Worm (Caenorhabditis elegans) whole organism, young adult: ENCODE results near the gene wdr-83.

Source experiments
- B0261.1 ChIP-seq: sonication (generic microtip); optimal IDR thresholded peaks from 2 replicates; lab custom pipeline; 2016; ENCODE audit warnings: mild to moderate bottlenecking, missing genetic modification characterization, moderate library complexity, missing compliant biosample characterization
- B0336.3 ChIP-seq: fragments of 200-800 bp; sonication (Bioruptor generic); IDR thresholded peaks from 2 replicates; pipeline ENCODE4 v1.3.6; 2022; ENCODE audit warnings: missing genetic modification characterization, missing compliant biosample characterization
- F22D6.2 ChIP-seq: sonication (generic microtip); optimal IDR thresholded peaks from 2 replicates; lab custom pipeline; 2016; ENCODE audit warnings: mild to moderate bottlenecking, missing genetic modification characterization, missing compliant biosample characterization
- F37B4.10 ChIP-seq: fragments of 200-800 bp; sonication (Bioruptor generic); IDR thresholded peaks from 2 replicates; pipeline ENCODE4 v1.3.6; 2022; ENCODE audit warnings: missing genetic modification characterization, missing compliant biosample characterization
- F55B11.4 ChIP-seq: sonication (generic microtip); optimal IDR thresholded peaks from 2 replicates; lab custom pipeline; 2016; ENCODE audit warnings: missing compliant biosample characterization, missing genetic modification characterization, borderline replicate concordance; ENCODE audit not compliant: insufficient read depth
- F57A8.1 ChIP-seq: fragments of 200-800 bp; sonication (Bioruptor generic); optimal IDR thresholded peaks from 2 replicates; lab custom pipeline; 2018; ENCODE audit warnings: mild to moderate bottlenecking, missing genetic modification characterization, moderate library complexity, missing compliant biosample characterization
- K12H6.12 ChIP-seq: fragments of 200-800 bp; sonication (Bioruptor generic); optimal IDR thresholded peaks from 2 replicates; lab custom pipeline; 2018; ENCODE audit warnings: mild to moderate bottlenecking, missing genetic modification characterization, missing compliant biosample characterization
- ama-1 ChIP-seq, 3 experiments: fragments of 150-350 bp in 1 of 3; sonication (generic microtip) in 2 of 3; optimal IDR thresholded peaks; 2 replicates each; lab custom pipeline; 2014 to 2018; ENCODE audit warnings: missing biosample characterization in 2 of 3, missing genetic modification characterization in 2 of 3, missing genetic modification reagents in 2 of 3
- aptf-2 ChIP-seq: fragments of 200-800 bp; sonication (Bioruptor generic); conservative IDR thresholded peaks from 2 replicates; pipeline ENCODE4 v1.3.6; 2022; ENCODE audit warnings: missing genetic modification reagents, missing genetic modification characterization, missing compliant biosample characterization
- bed-2 ChIP-seq: fragments of 200-800 bp; sonication (Bioruptor generic); IDR thresholded peaks from 2 replicates; pipeline ENCODE4 v1.3.6; 2022; ENCODE audit warnings: missing genetic modification reagents, missing genetic modification characterization, missing compliant biosample characterization
- cebp-1 ChIP-seq, 2 experiments: fragments of 200-800 bp in 1 of 2; sonication (Bioruptor generic) in 1 of 2; sonication (generic microtip) in 1 of 2; IDR thresholded peaks in 1 of 2; optimal IDR thresholded peaks in 1 of 2; 2 replicates each; pipeline versions ENCODE4 v1.3.6 to Lab custom; 2017 to 2022; ENCODE audit warnings: missing compliant biosample characterization in 2 of 2, missing genetic modification characterization in 2 of 2, mild to moderate bottlenecking in 1 of 2, missing genetic modification reagents in 1 of 2, moderate library complexity in 1 of 2
- cebp-2 ChIP-seq: fragments of 200-800 bp; sonication (Bioruptor generic); IDR thresholded peaks from 2 replicates; pipeline ENCODE4 v1.3.6; 2022; ENCODE audit warnings: missing genetic modification characterization, missing compliant biosample characterization
- ceh-58 ChIP-seq: fragments of 200-800 bp; sonication (Bioruptor generic); IDR thresholded peaks from 2 replicates; pipeline ENCODE4 v1.3.6; 2022; ENCODE audit warnings: missing genetic modification characterization, missing compliant biosample characterization
- dox-1 ChIP-seq: fragments of 200-800 bp; sonication (Bioruptor generic); IDR thresholded peaks from 2 replicates; pipeline ENCODE4 v1.3.6; 2022; ENCODE audit warnings: missing genetic modification reagents, missing genetic modification characterization, missing compliant biosample characterization
- ets-4 ChIP-seq: fragments of 200-800 bp; sonication (Bioruptor generic); optimal IDR thresholded peaks from 2 replicates; lab custom pipeline; 2018; ENCODE audit warnings: mild to moderate bottlenecking, missing genetic modification characterization, missing compliant biosample characterization
- him-1 ChIP-seq: sonication (generic microtip); optimal IDR thresholded peaks from 2 replicates; lab custom pipeline; 2016; ENCODE audit warnings: missing genotype, missing genetic modification reagents, missing genetic modification characterization, missing compliant biosample characterization
- hlh-12 ChIP-seq: sonication (generic microtip); optimal IDR thresholded peaks from 2 replicates; lab custom pipeline; 2016; ENCODE audit warnings: missing genetic modification characterization, missing compliant biosample characterization
- hlh-26 ChIP-seq: fragments of 200-800 bp; sonication (Bioruptor generic); conservative IDR thresholded peaks from 2 replicates; pipeline ENCODE4 v1.3.6; 2022; ENCODE audit warnings: missing genetic modification reagents, missing genetic modification characterization, missing compliant biosample characterization
- hrde-1 ChIP-seq: sonication (generic microtip); optimal IDR thresholded peaks from 2 replicates; lab custom pipeline; 2016; ENCODE audit warnings: missing genetic modification characterization, mild to moderate bottlenecking, missing compliant biosample characterization, moderate library complexity, missing genotype, missing genetic modification reagents, borderline replicate concordance
- hsf-1 ChIP-seq: fragments of 200-800 bp; sonication (Bioruptor generic); IDR thresholded peaks from 2 replicates; pipeline ENCODE4 v1.3.6; 2022; ENCODE audit warnings: missing genetic modification reagents, missing genetic modification characterization, missing compliant biosample characterization
- lin-54 ChIP-seq: fragments of 200-800 bp; sonication (Bioruptor generic); optimal IDR thresholded peaks from 2 replicates; lab custom pipeline; 2018; ENCODE audit warnings: mild to moderate bottlenecking, missing genetic modification characterization, missing compliant biosample characterization
- lir-1 ChIP-seq: fragments of 200-800 bp; sonication (Bioruptor generic); conservative IDR thresholded peaks from 2 replicates; pipeline ENCODE4 v1.3.6; 2022; ENCODE audit warnings: missing genetic modification reagents, missing genetic modification characterization, missing compliant biosample characterization
- madf-8 ChIP-seq: fragments of 200-800 bp; sonication (Bioruptor generic); conservative IDR thresholded peaks from 2 replicates; pipeline ENCODE4 v1.3.6; 2022; ENCODE audit warnings: missing genetic modification reagents, missing genetic modification characterization, missing compliant biosample characterization
- mcd-1 ChIP-seq: fragments of 200-800 bp; sonication (Bioruptor generic); IDR thresholded peaks from 2 replicates; pipeline ENCODE4 v1.3.6; 2022; ENCODE audit warnings: missing genetic modification reagents, missing genetic modification characterization, missing compliant biosample characterization
- mel-28 ChIP-seq: sonication (generic microtip); optimal IDR thresholded peaks from 2 replicates; lab custom pipeline; 2016; ENCODE audit warnings: borderline replicate concordance, mild to moderate bottlenecking, missing genetic modification characterization, missing compliant biosample characterization
- mes-4 ChIP-seq: sonication (generic microtip); optimal IDR thresholded peaks from 2 replicates; lab custom pipeline; 2016; ENCODE audit warnings: missing genotype, missing genetic modification characterization, missing compliant biosample characterization
- nfya-2 ChIP-seq: fragments of 200-800 bp; sonication (Bioruptor generic); IDR thresholded peaks from 2 replicates; pipeline ENCODE4 v1.3.6; 2022; ENCODE audit warnings: missing genetic modification reagents, missing genetic modification characterization, missing compliant biosample characterization
- nfyb-1 ChIP-seq: fragments of 200-800 bp; sonication (Bioruptor generic); IDR thresholded peaks from 2 replicates; pipeline ENCODE4 v1.3.6; 2022; ENCODE audit warnings: missing genetic modification reagents, missing genetic modification characterization, missing compliant biosample characterization
- nhr-90 ChIP-seq: sonication (generic microtip); optimal IDR thresholded peaks from 2 replicates; lab custom pipeline; 2016; ENCODE audit warnings: missing genotype, mild to moderate bottlenecking, missing genetic modification characterization, missing compliant biosample characterization
- rcor-1 ChIP-seq: fragments of 200-800 bp; sonication (Bioruptor generic); IDR thresholded peaks from 2 replicates; pipeline ENCODE4 v1.3.6; 2022; ENCODE audit warnings: missing genetic modification reagents, missing genetic modification characterization, missing compliant biosample characterization
- rec-8 ChIP-seq, 2 experiments: sonication (generic microtip); optimal IDR thresholded peaks; 2 replicates each; lab custom pipeline; 2016; ENCODE audit warnings: mild to moderate bottlenecking in 2 of 2, missing genetic modification characterization in 2 of 2, missing genetic modification reagents in 2 of 2, missing genotype in 2 of 2, missing biosample characterization in 1 of 2, missing compliant biosample characterization in 1 of 2, moderate library complexity in 1 of 2
- repo-1 ChIP-seq: sonication (generic microtip); optimal IDR thresholded peaks from 2 replicates; lab custom pipeline; 2017; ENCODE audit warnings: mild to moderate bottlenecking, missing genetic modification characterization, missing compliant biosample characterization
- rpc-1 ChIP-seq, 2 experiments: fragments of 150-350 bp in 1 of 2; sonication (generic microtip) in 1 of 2; optimal IDR thresholded peaks; 2 replicates each; lab custom pipeline; 2014 to 2018; ENCODE audit warnings: missing biosample characterization in 1 of 2, missing genetic modification characterization in 1 of 2, missing genetic modification reagents in 1 of 2, missing genotype in 1 of 2
- sdz-38 ChIP-seq: sonication (generic microtip); optimal IDR thresholded peaks from 2 replicates; lab custom pipeline; 2016; ENCODE audit warnings: missing genotype, missing genetic modification characterization, missing compliant biosample characterization
- sptf-2 ChIP-seq: fragments of 200-800 bp; sonication (Bioruptor generic); optimal IDR thresholded peaks from 2 replicates; lab custom pipeline; 2018; ENCODE audit warnings: mild to moderate bottlenecking, missing genetic modification characterization, missing compliant biosample characterization
- unc-130 ChIP-seq: sonication (generic microtip); optimal IDR thresholded peaks from 2 replicates; lab custom pipeline; 2016; ENCODE audit warnings: missing genetic modification reagents, missing genetic modification characterization, missing compliant biosample characterization
- unc-62 ChIP-seq: fragments of 150-350 bp; optimal IDR thresholded peaks from 2 replicates; lab custom pipeline; 2014; ENCODE audit warnings: missing biosample characterization, missing genetic modification reagents, missing genetic modification characterization
- xnd-1 ChIP-seq: sonication (generic microtip); optimal IDR thresholded peaks from 2 replicates; lab custom pipeline; 2016; ENCODE audit warnings: missing genotype, missing genetic modification reagents, missing genetic modification characterization, missing compliant biosample characterization
- ztf-22 ChIP-seq: fragments of 200-800 bp; sonication (Bioruptor generic); optimal IDR thresholded peaks from 2 replicates; lab custom pipeline; 2018; ENCODE audit warnings: mild to moderate bottlenecking, missing genetic modification characterization, moderate library complexity, missing compliant biosample characterization

wdr-83 gene

ce11 chrII:5032669-5033068 is 1.2 kb upstream of the wdr-83 start (continued):
- TF ChIP-seq ama-1 (optimal IDR thresholded peaks at IDR 0.05; lab: Kevin White, UChicago) (no peak), ama-1 (GFP tag; optimal IDR thresholded peaks at IDR 0.05; lab: Kevin White, UChicago) (peak; percentile 59 to 60), unc-130 (GFP tag; lab: Kevin White, UChicago) (peak; percentile 46), nfya-2 (GFP tag; lab: Robert Waterston, UW) (no peak), F22D6.2 (tag; lab: Kevin White, UChicago) (no peak), rpc-1 (optimal IDR thresholded peaks at IDR 0.05; lab: Kevin White, UChicago) (peak; percentile 87), rpc-1 (tag; optimal IDR thresholded peaks at IDR 0.05; lab: Kevin White, UChicago) (peak; percentile 83), him-1 (tag; lab: Kevin White, UChicago) (peak; percentile 38), B0336.3 (peak; percentile 79), mel-28 (tag; lab: Kevin White, UChicago) (no peak), cebp-1 (GFP tag; IDR thresholded peaks at IDR 0.05; lab: Robert Waterston, UW) (peak; percentile 57), cebp-1 (tag; optimal IDR thresholded peaks at IDR 0.05; lab: Kevin White, UChicago) (peak; percentile 69), F55B11.4 (tag; lab: Kevin White, UChicago) (no peak), sdz-38 (tag; lab: Kevin White, UChicago) (no peak), rcor-1 (GFP tag; lab: Robert Waterston, UW) (peak; percentile 65), lir-1 (no peak; the same call in 1 of the 2 replicates), nfyb-1 (peak; percentile 87), rec-8 (tag; optimal IDR thresholded peaks at IDR 0.05; lab: Kevin White, UChicago) (peak in 1 of 2 experiments; percentile 77), hlh-26 (no peak), ceh-58 (GFP tag; lab: Robert Waterston, UW) (peak; percentile 69; the same call in 1 of the 2 replicates), mes-4 (peak; percentile 72), hlh-12 (tag; lab: Kevin White, UChicago) (no peak), xnd-1 (tag; lab: Kevin White, UChicago) (no peak), B0261.1 (tag; lab: Kevin White, UChicago) (peak; percentile 93), sptf-2 (peak; percentile 30), mcd-1 (GFP tag; lab: Robert Waterston, UW) (peak; percentile 67), nhr-90 (tag; lab: Kevin White, UChicago) (peak; percentile 76), hsf-1 (0 out of 2 replicates have a peak, but pooled peaks have one; percentile 49), bed-2 (GFP tag; lab: Robert Waterston, UW) (no peak), cebp-2 (GFP tag; lab: Robert Waterston, UW) (peak; percentile 89), lin-54 (GFP tag; lab: Kevin White, UChicago) (peak; percentile 76), hrde-1 (peak; percentile 63), dox-1 (GFP tag; lab: Robert Waterston, UW) (peak; percentile 82), F37B4.10 (GFP tag; lab: Robert Waterston, UW) (0 out of 2 replicates have a peak, but pooled peaks have one; percentile 78), ets-4 (GFP tag; lab: Kevin White, UChicago) (peak; percentile 7), madf-8 (peak; percentile 31; the same call in 1 of the 2 replicates), F57A8.1 (no peak), repo-1 (peak; percentile 44), K12H6.12 (tag; lab: Kevin White, UChicago) (peak; percentile 36), aptf-2 (GFP tag; lab: Robert Waterston, UW) (no peak), unc-62 (GFP tag; lab: Kevin White, UChicago) (no peak), ztf-22 (GFP tag; lab: Kevin White, UChicago) (no peak)
